Worm (Caenorhabditis elegans) whole organism, L1 larva: ENCODE measurements around the gene bus-4.

ENCODE experiments used
- F16B12.6 ChIP-seq: fragments of 150-350 bp; optimal IDR thresholded peaks from 2 replicates; lab custom pipeline; 2014; ENCODE audit warnings: missing biosample characterization, missing genetic modification characterization
- blmp-1 ChIP-seq: fragments of 150-350 bp; optimal IDR thresholded peaks from 2 replicates; lab custom pipeline; 2014; ENCODE audit warnings: missing biosample characterization, missing genetic modification characterization
- ceh-82 ChIP-seq, 3 experiments: fragments of 150-350 bp in 1 of 3; sonication (generic microtip) in 2 of 3; optimal IDR thresholded peaks; 2 replicates each; lab custom pipeline; 2014 to 2017; ENCODE audit warnings: missing biosample characterization in 3 of 3, missing genetic modification characterization in 3 of 3
- efl-1 ChIP-seq, 4 experiments: fragments of 150-350 bp; optimal IDR thresholded peaks in 3 of 4; peaks in 1 of 4; 1 replicate in 1 of 4; 2 replicates in 3 of 4; lab custom pipeline; 2014; ENCODE audit warnings: missing biosample characterization in 2 of 4, missing genetic modification characterization in 2 of 4, missing genetic modification reagents in 2 of 4
- ets-5 ChIP-seq: fragments of 200-800 bp; sonication (Bioruptor generic); IDR thresholded peaks from 2 replicates; pipeline ENCODE4 v1.3.6; 2022; ENCODE audit warnings: missing genetic modification characterization, missing compliant biosample characterization
- fos-1 ChIP-seq: fragments of 150-350 bp; optimal IDR thresholded peaks from 2 replicates; lab custom pipeline; 2014; ENCODE audit warnings: missing biosample characterization, missing genetic modification characterization
- irx-1 ChIP-seq: sonication (generic microtip); optimal IDR thresholded peaks from 2 replicates; lab custom pipeline; 2016; ENCODE audit warnings: missing genetic modification characterization, missing compliant biosample characterization
- isw-1 ChIP-seq: fragments of 200-800 bp; sonication (Bioruptor generic); IDR thresholded peaks from 2 replicates; pipeline ENCODE4 v1.3.6; 2022; ENCODE audit warnings: missing genetic modification characterization, missing compliant biosample characterization
- jun-1 ChIP-seq: fragments of 150-350 bp; optimal IDR thresholded peaks from 2 replicates; lab custom pipeline; 2014; ENCODE audit warnings: missing biosample characterization, missing genetic modification reagents, missing genetic modification characterization
- lin-13 ChIP-seq: fragments of 150-350 bp; optimal IDR thresholded peaks from 2 replicates; lab custom pipeline; 2014; ENCODE audit warnings: missing biosample characterization, missing genetic modification reagents, missing genetic modification characterization
- lin-14 ChIP-seq: fragments of 200-800 bp; sonication (Bioruptor generic); optimal IDR thresholded peaks from 2 replicates; lab custom pipeline; 2018; ENCODE audit warnings: mild to moderate bottlenecking, missing genetic modification characterization, moderate library complexity, missing compliant biosample characterization
- lin-15B ChIP-seq: fragments of 150-350 bp; sonication (generic microtip); optimal IDR thresholded peaks from 3 replicates; lab custom pipeline; 2014; ENCODE audit warnings: missing biosample characterization, missing genetic modification characterization
- lin-35 ChIP-seq, 2 experiments: fragments of 150-350 bp; optimal IDR thresholded peaks; 2 replicates each; lab custom pipeline; 2014; ENCODE audit warnings: missing biosample characterization in 2 of 2, missing genetic modification characterization in 2 of 2, missing genetic modification reagents in 2 of 2
- lir-3 ChIP-seq: sonication (generic microtip); optimal IDR thresholded peaks from 2 replicates; lab custom pipeline; 2016; ENCODE audit warnings: mild to moderate bottlenecking, missing genetic modification characterization, moderate library complexity, missing compliant biosample characterization; ENCODE audit not compliant: poor library complexity
- lsy-2 ChIP-seq, 2 experiments: fragments of 150-350 bp; optimal IDR thresholded peaks; 2 replicates each; lab custom pipeline; 2014; ENCODE audit warnings: missing biosample characterization in 2 of 2, missing genetic modification characterization in 2 of 2
- mep-1 ChIP-seq: fragments of 150-350 bp; optimal IDR thresholded peaks from 2 replicates; lab custom pipeline; 2014; ENCODE audit warnings: missing biosample characterization, missing genetic modification characterization
- nhr-11 ChIP-seq: fragments of 150-350 bp; optimal IDR thresholded peaks from 2 replicates; lab custom pipeline; 2014; ENCODE audit warnings: missing biosample characterization, missing genetic modification characterization
- nhr-20 ChIP-seq: sonication (generic microtip); optimal IDR thresholded peaks from 2 replicates; lab custom pipeline; 2016; ENCODE audit warnings: mild to moderate bottlenecking, missing genetic modification characterization, missing compliant biosample characterization
- nhr-28 ChIP-seq: fragments of 150-350 bp; optimal IDR thresholded peaks from 2 replicates; lab custom pipeline; 2014; ENCODE audit warnings: missing biosample characterization, missing genetic modification characterization
- nhr-47 ChIP-seq: sonication (generic microtip); optimal IDR thresholded peaks from 2 replicates; lab custom pipeline; 2016; ENCODE audit warnings: mild to moderate bottlenecking, missing genetic modification characterization, moderate library complexity, missing compliant biosample characterization
- unc-130 ChIP-seq: fragments of 150-350 bp; optimal IDR thresholded peaks from 2 replicates; lab custom pipeline; 2017; ENCODE audit warnings: missing biosample characterization, missing genetic modification characterization, inconsistent platforms
- xbp-1 ChIP-seq: sonication (generic microtip); optimal IDR thresholded peaks from 2 replicates; lab custom pipeline; 2016; ENCODE audit warnings: missing genetic modification characterization, missing compliant biosample characterization
- ztf-11 ChIP-seq, 2 experiments: sonication (generic microtip); optimal IDR thresholded peaks; 2 replicates each; lab custom pipeline; 2016 to 2017; ENCODE audit warnings: missing genetic modification characterization in 2 of 2, missing biosample characterization in 1 of 2, missing compliant biosample characterization in 1 of 2

bus-4 gene

ce11 chrIV:4727935-4728334, 39.9 kb downstream of the bus-4 start (continued):
- TF ChIP-seq lir-3 (tag; lab: Kevin White, UChicago) (peak; percentile 84), F16B12.6 (peak; percentile 74), lsy-2 (tag; optimal IDR thresholded peaks at IDR 0.05; lab: Kevin White, UChicago) (peak; percentile 97 to 98), blmp-1 (peak; percentile 3), efl-1 (optimal IDR thresholded peaks at IDR 0.05; lab: Kevin White, UChicago) (peak; percentile 76 to 80), efl-1 (GFP tag; optimal IDR thresholded peaks at IDR 0.05 in 1 of 2; lab: Kevin White, UChicago) (peak; percentile 64 to 97), nhr-47 (tag; lab: Kevin White, UChicago) (peak; percentile 98), nhr-11 (tag; lab: Kevin White, UChicago) (peak; percentile 28), jun-1 (tag; lab: Kevin White, UChicago) (peak; percentile 64), mep-1 (peak; percentile 63), nhr-20 (tag; lab: Kevin White, UChicago) (peak; percentile 93), lin-14 (GFP tag; lab: Kevin White, UChicago) (peak; percentile 91), lin-13 (peak; percentile 39), fos-1 (tag; lab: Kevin White, UChicago) (peak; percentile 8), irx-1 (tag; lab: Kevin White, UChicago) (peak; percentile 85), ceh-82 (tag; optimal IDR thresholded peaks at IDR 0.05; lab: Kevin White, UChicago) (peak; percentile 36 to 44 (median 40))

- no peak for TF ChIP-seq lir-3 (tag; lab: Kevin White, UChicago)
- TF ChIP-seq isw-1 (GFP tag; lab: Robert Waterston, UW) = no peak
- TF ChIP-seq irx-1 (tag; lab: Kevin White, UChicago) = no peak
- TF ChIP-seq lin-35 (GFP tag; optimal IDR thresholded peaks at IDR 0.05; lab: Kevin White, UChicago) = no peak
- no peak for TF ChIP-seq nhr-20 (tag; lab: Kevin White, UChicago)
- no peak for TF ChIP-seq nhr-28 (tag; lab: Kevin White, UChicago)
- TF ChIP-seq ets-5 (GFP tag; lab: Robert Waterston, UW) = no peak
- no peak for TF ChIP-seq lin-15B (tag; lab: Kevin White, UChicago)
- no peak for TF ChIP-seq xbp-1 (tag; lab: Kevin White, UChicago)
- TF ChIP-seq ztf-11 (tag; optimal IDR thresholded peaks at IDR 0.05; lab: Kevin White, UChicago) = no peak
- TF ChIP-seq unc-130 (tag; lab: Kevin White, UChicago) = no peak
Observed at ce11 chrIV:4737258-4737657, 49.2 kb downstream of the bus-4 start, which contains the start of gene fbxb-78. TSS of gene fbxb-78 (plus strand) at chrIV:4737558.
